Fruit fly (Drosophila melanogaster) whole organism, wandering third instar larva: ENCODE data around the gene CG11449.

Experiments
- CG32264 ChIP-seq: fragments of 200-800 bp; sonication (Bioruptor generic); optimal IDR thresholded peaks from 2 replicates; lab custom pipeline; 2016; ENCODE audit warnings: missing biosample characterization, missing genetic modification characterization

Gene CG11449

DNA sequence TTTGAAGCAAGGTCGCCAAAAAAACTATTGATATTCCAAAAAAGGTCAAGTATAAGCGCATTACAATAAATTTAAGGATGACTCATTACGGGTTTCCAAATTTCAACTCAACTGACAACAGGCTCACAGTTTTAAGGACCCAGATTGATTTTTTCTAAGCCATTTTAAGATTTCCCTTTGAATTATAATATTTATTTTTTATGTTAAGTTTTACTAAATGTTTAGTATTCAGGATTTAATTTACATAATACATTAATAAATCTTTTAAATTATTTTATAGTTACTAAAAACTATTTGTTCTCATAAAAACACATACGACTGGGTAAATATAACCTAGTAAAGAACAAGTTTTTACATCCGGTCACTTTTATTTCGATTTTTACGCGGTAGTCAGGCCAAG lies 50.9 kb downstream of the CG11449 start, which contains the start of gene CG43329:
Gene CG43329, minus strand, starts transcription at position 101 of the 400 bp plus-strand sequence.
- no peak for TF ChIP-seq CG32264 (GFP tag; lab: Kevin White, UChicago)
